Fruit fly (Drosophila melanogaster) whole organism, embryonic: Measurements from ENCODE around the gene CG10365.

Experiments
- Abd-B ChIP-seq: fragments of 200-800 bp; sonication (Bioruptor generic); optimal IDR thresholded peaks from 2 replicates; lab custom pipeline; 2018; ENCODE audit warnings: missing biosample characterization, mild to moderate bottlenecking, missing genetic modification characterization, moderate library complexity
- Asciz ChIP-seq: fragments of 200-800 bp; sonication (Bioruptor generic); optimal IDR thresholded peaks from 2 replicates; lab custom pipeline; 2017; ENCODE audit warnings: missing biosample characterization, mild to moderate bottlenecking, missing genetic modification characterization, missing genetic modification reagents
- Bdp1 ChIP-seq: fragments of 200-800 bp; sonication (Bioruptor generic); optimal IDR thresholded peaks from 3 replicates; lab custom pipeline; 2016; ENCODE audit warnings: missing biosample characterization, missing genetic modification characterization
- CG10321 ChIP-seq: fragments of 200-800 bp; sonication (Bioruptor generic); IDR thresholded peaks from 2 replicates; pipeline ENCODE4 v1.3.6; 2022; ENCODE audit warnings: missing biosample characterization, missing genetic modification characterization
- CG11247 ChIP-seq: fragments of 200-800 bp; sonication (Bioruptor generic); IDR thresholded peaks from 2 replicates; pipeline ENCODE4 v1.3.6; 2022; ENCODE audit warnings: missing biosample characterization, missing genetic modification characterization
- CG11398 ChIP-seq: fragments of 200-800 bp; sonication (Bioruptor generic); optimal IDR thresholded peaks from 2 replicates; lab custom pipeline; 2016; ENCODE audit warnings: missing biosample characterization, missing genetic modification characterization
- CG11695 ChIP-seq: fragments of 200-800 bp; sonication (Bioruptor generic); IDR thresholded peaks from 3 replicates; pipeline ENCODE4 v1.3.6; 2022; ENCODE audit warnings: missing biosample characterization, missing genetic modification characterization
- CG13123 ChIP-seq: fragments of 200-800 bp; sonication (Bioruptor generic); optimal IDR thresholded peaks from 2 replicates; lab custom pipeline; 2016; ENCODE audit warnings: missing biosample characterization, missing genetic modification characterization
- CG15073 ChIP-seq: fragments of 200-800 bp; sonication (Bioruptor generic); optimal IDR thresholded peaks from 2 replicates; lab custom pipeline; 2016; ENCODE audit warnings: missing biosample characterization, missing genetic modification characterization
- CG15479 ChIP-seq: fragments of 200-800 bp; sonication (Bioruptor generic); optimal IDR thresholded peaks from 3 replicates; lab custom pipeline; 2019; ENCODE audit warnings: missing biosample characterization, mild to moderate bottlenecking, missing genetic modification characterization, moderate library complexity
- CG1647 ChIP-seq: fragments of 200-800 bp; sonication (Bioruptor generic); optimal IDR thresholded peaks from 3 replicates; lab custom pipeline; 2016; ENCODE audit warnings: missing biosample characterization, missing genetic modification characterization
- CG17359 ChIP-seq: fragments of 200-800 bp; sonication (Bioruptor generic); optimal IDR thresholded peaks from 3 replicates; lab custom pipeline; 2018; ENCODE audit warnings: missing biosample characterization, mild to moderate bottlenecking, missing genetic modification characterization, moderate library complexity
- CG17385 ChIP-seq: fragments of 200-800 bp; sonication (Bioruptor generic); optimal IDR thresholded peaks from 3 replicates; lab custom pipeline; 2018; ENCODE audit warnings: missing biosample characterization, mild to moderate bottlenecking, missing genetic modification characterization
- CG17568 ChIP-seq: fragments of 200-800 bp; sonication (Bioruptor generic); optimal IDR thresholded peaks from 2 replicates; lab custom pipeline; 2018; ENCODE audit warnings: missing biosample characterization, mild to moderate bottlenecking, missing genetic modification characterization, moderate library complexity
- CG18619 ChIP-seq: fragments of 200-800 bp; sonication (Bioruptor generic); optimal IDR thresholded peaks from 3 replicates; lab custom pipeline; 2017; ENCODE audit warnings: missing biosample characterization, mild to moderate bottlenecking, missing genetic modification characterization
- CG31365 ChIP-seq: fragments of 200-800 bp; sonication (Bioruptor generic); optimal IDR thresholded peaks from 2 replicates; lab custom pipeline; 2018; ENCODE audit warnings: missing biosample characterization, mild to moderate bottlenecking, missing genetic modification characterization
- CG3407 ChIP-seq: fragments of 200-800 bp; sonication (Bioruptor generic); optimal IDR thresholded peaks from 2 replicates; lab custom pipeline; 2018; ENCODE audit warnings: missing biosample characterization, mild to moderate bottlenecking, missing genetic modification characterization
- CG3995 ChIP-seq: fragments of 200-800 bp; sonication (Bioruptor generic); optimal IDR thresholded peaks from 3 replicates; lab custom pipeline; 2016; ENCODE audit warnings: missing biosample characterization, missing genetic modification characterization
- CG4328 ChIP-seq: fragments of 200-800 bp; sonication (Bioruptor generic); optimal IDR thresholded peaks from 3 replicates; lab custom pipeline; 2017; ENCODE audit warnings: missing biosample characterization, missing genetic modification reagents, missing genetic modification characterization
- CG7786 ChIP-seq: fragments of 200-800 bp; sonication (Bioruptor generic); optimal IDR thresholded peaks from 2 replicates; lab custom pipeline; 2016; ENCODE audit warnings: missing biosample characterization, missing genetic modification characterization
- CG7928 ChIP-seq: fragments of 200-800 bp; sonication (Bioruptor generic); optimal IDR thresholded peaks from 2 replicates; lab custom pipeline; 2017; ENCODE audit warnings: missing biosample characterization, mild to moderate bottlenecking, missing genetic modification characterization
- CG7963 ChIP-seq: fragments of 200-800 bp; sonication (Bioruptor generic); IDR thresholded peaks from 3 replicates; pipeline ENCODE4 v1.3.6; 2022; ENCODE audit warnings: missing biosample characterization, missing genetic modification characterization; ENCODE audit not compliant: partially characterized antibody
- CG8089 ChIP-seq: fragments of 200-800 bp; sonication (Bioruptor generic); optimal IDR thresholded peaks from 3 replicates; lab custom pipeline; 2016; ENCODE audit warnings: missing biosample characterization, missing genetic modification characterization
- CG9876 ChIP-seq: fragments of 200-800 bp; sonication (Bioruptor generic); optimal IDR thresholded peaks from 2 replicates; lab custom pipeline; 2016; ENCODE audit warnings: missing biosample characterization, missing genetic modification characterization
- Fer1 ChIP-seq: fragments of 200-800 bp; sonication (Bioruptor generic); optimal IDR thresholded peaks from 2 replicates; lab custom pipeline; 2017; ENCODE audit warnings: missing biosample characterization, mild to moderate bottlenecking, missing genetic modification characterization
- Fer3 ChIP-seq: fragments of 200-800 bp; sonication (Bioruptor generic); optimal IDR thresholded peaks from 2 replicates; lab custom pipeline; 2018; ENCODE audit warnings: missing biosample characterization, mild to moderate bottlenecking, missing genetic modification characterization, moderate library complexity
- Gug ChIP-seq: fragments of 200-800 bp; sonication (Bioruptor generic); IDR thresholded peaks from 4 replicates; pipeline ENCODE4 v1.3.6; 2022; ENCODE audit warnings: missing biosample characterization, missing genetic modification characterization
- Hmx ChIP-seq: fragments of 200-800 bp; sonication (Bioruptor generic); optimal IDR thresholded peaks from 2 replicates; lab custom pipeline; 2016; ENCODE audit warnings: missing biosample characterization, missing genetic modification characterization
- Lhr ChIP-seq: fragments of 200-800 bp; sonication (Bioruptor generic); optimal IDR thresholded peaks from 3 replicates; lab custom pipeline; 2017; ENCODE audit warnings: mild to moderate bottlenecking, missing biosample characterization, missing genetic modification reagents, missing genetic modification characterization
- Oli ChIP-seq: fragments of 200-800 bp; sonication (Bioruptor generic); optimal IDR thresholded peaks from 2 replicates; lab custom pipeline; 2018; ENCODE audit warnings: missing biosample characterization, mild to moderate bottlenecking, missing genetic modification characterization, moderate library complexity
- Pdp1 ChIP-seq, 2 experiments: fragments of 200-800 bp; sonication (Bioruptor generic); optimal IDR thresholded peaks; 3 replicates each; lab custom pipeline; 2016; ENCODE audit warnings: missing biosample characterization in 2 of 2, missing genetic modification characterization in 2 of 2, mild to moderate bottlenecking in 1 of 2, moderate library complexity in 1 of 2
- aop ChIP-seq: fragments of 200-800 bp; sonication (Bioruptor generic); IDR thresholded peaks from 2 replicates; pipeline ENCODE4 v1.3.6; 2022; ENCODE audit warnings: missing biosample characterization, missing genetic modification characterization
- btn ChIP-seq: fragments of 200-800 bp; sonication (Bioruptor generic); optimal IDR thresholded peaks from 2 replicates; lab custom pipeline; 2016; ENCODE audit warnings: missing biosample characterization, missing genetic modification characterization
- caup ChIP-seq: fragments of 200-800 bp; sonication (Bioruptor generic); optimal IDR thresholded peaks from 3 replicates; lab custom pipeline; 2017; ENCODE audit warnings: missing biosample characterization, mild to moderate bottlenecking, missing genetic modification characterization, moderate library complexity; ENCODE audit not compliant: severe bottlenecking
- ci ChIP-seq: fragments of 200-800 bp; sonication (Bioruptor generic); IDR thresholded peaks from 3 replicates; pipeline ENCODE4 v1.3.6; 2022; ENCODE audit warnings: missing biosample characterization, missing genetic modification characterization
- dmrt11E ChIP-seq: fragments of 200-800 bp; sonication (Bioruptor generic); optimal IDR thresholded peaks from 3 replicates; lab custom pipeline; 2018; ENCODE audit warnings: missing biosample characterization, mild to moderate bottlenecking, missing genetic modification characterization, moderate library complexity
- fd64A ChIP-seq: fragments of 200-800 bp; sonication (Bioruptor generic); optimal IDR thresholded peaks from 3 replicates; lab custom pipeline; 2018; ENCODE audit warnings: missing biosample characterization, mild to moderate bottlenecking, missing genetic modification characterization
- gce ChIP-seq: fragments of 200-800 bp; sonication (Bioruptor generic); IDR thresholded peaks from 3 replicates; pipeline ENCODE4 v1.3.6; 2022; ENCODE audit warnings: missing biosample characterization, missing genetic modification characterization
- gcm ChIP-seq: fragments of 200-800 bp; sonication (Bioruptor generic); optimal IDR thresholded peaks from 2 replicates; lab custom pipeline; 2019; ENCODE audit warnings: missing biosample characterization, mild to moderate bottlenecking, missing genetic modification characterization, moderate library complexity
- gt ChIP-seq: fragments of 200-800 bp; sonication (Bioruptor generic); IDR thresholded peaks from 2 replicates; pipeline ENCODE4 v1.3.6; 2022; ENCODE audit warnings: missing biosample characterization, missing genetic modification characterization
- inv ChIP-seq: fragments of 200-800 bp; sonication (Bioruptor generic); IDR thresholded peaks from 2 replicates; pipeline ENCODE4 v1.3.6; 2022; ENCODE audit warnings: missing biosample characterization, missing genetic modification characterization; ENCODE audit not compliant: partially characterized antibody
- peb ChIP-seq: fragments of 200-800 bp; sonication (Bioruptor generic); IDR thresholded peaks from 2 replicates; pipeline ENCODE4 v1.3.6; 2022; ENCODE audit warnings: missing biosample characterization, missing genetic modification characterization
- phol ChIP-seq: fragments of 200-800 bp; sonication (Bioruptor generic); optimal IDR thresholded peaks from 3 replicates; lab custom pipeline; 2018; ENCODE audit warnings: missing biosample characterization, mild to moderate bottlenecking, missing genetic modification characterization, moderate library complexity
- pzg ChIP-seq: fragments of 200-800 bp; sonication (Bioruptor generic); optimal IDR thresholded peaks from 3 replicates; lab custom pipeline; 2018; ENCODE audit warnings: missing biosample characterization, mild to moderate bottlenecking, missing genetic modification characterization, moderate library complexity
- row ChIP-seq: fragments of 200-800 bp; sonication (Bioruptor generic); IDR thresholded peaks from 3 replicates; pipeline ENCODE4 v1.3.6; 2022; ENCODE audit warnings: missing biosample characterization, missing genetic modification characterization
- sd ChIP-seq: fragments of 200-800 bp; sonication (Bioruptor generic); optimal IDR thresholded peaks from 3 replicates; lab custom pipeline; 2018; ENCODE audit warnings: missing biosample characterization, mild to moderate bottlenecking, missing genetic modification characterization, moderate library complexity
- shn ChIP-seq: fragments of 200-800 bp; sonication (Bioruptor generic); optimal IDR thresholded peaks from 3 replicates; lab custom pipeline; 2016; ENCODE audit warnings: missing biosample characterization, missing genetic modification characterization
- vvl ChIP-seq: fragments of 200-800 bp; sonication (Bioruptor generic); IDR thresholded peaks from 2 replicates; pipeline ENCODE4 v1.3.6; 2022; ENCODE audit warnings: missing biosample characterization, missing genetic modification characterization
- wek ChIP-seq: fragments of 200-800 bp; sonication (Bioruptor generic); optimal IDR thresholded peaks from 3 replicates; lab custom pipeline; 2018; ENCODE audit warnings: missing biosample characterization, mild to moderate bottlenecking, missing genetic modification characterization, moderate library complexity

CG10365 gene

dm6 chr3R:23760219-23761018 lies 37.3 kb downstream of the CG10365 start, which contains the start of gene SdhD (continued):
- TF ChIP-seq Fer1 (GFP tag; lab: Kevin White, UChicago), result peak; percentile 46
- no peak for TF ChIP-seq Oli (tag; lab: Kevin White, UChicago)
- TF ChIP-seq caup, result no peak
- no peak for TF ChIP-seq gt (GFP tag; lab: Robert Waterston, UW)
- peak; percentile 27 for TF ChIP-seq wek
- peak; percentile 15 to 98 for TF ChIP-seq Pdp1 (GFP tag; optimal IDR thresholded peaks at IDR 0.05; lab: Kevin White, UChicago)
- TF ChIP-seq fd64A (GFP tag; lab: Kevin White, UChicago), result no peak
- TF ChIP-seq CG7928 (GFP tag; lab: Kevin White, UChicago), result no peak
- peak; percentile 40; the same call in 1 of the 2 replicates for TF ChIP-seq vvl (GFP tag; lab: Robert Waterston, UW)
- peak; percentile 31 for TF ChIP-seq CG3995 (GFP tag; lab: Kevin White, UChicago)
- no peak for TF ChIP-seq CG7786 (GFP tag; lab: Kevin White, UChicago)
- TF ChIP-seq CG1647 (GFP tag; lab: Kevin White, UChicago), result no peak
- TF ChIP-seq Gug, result no peak
- no peak for TF ChIP-seq phol
- no peak for TF ChIP-seq Hmx (GFP tag; lab: Kevin White, UChicago)
- TF ChIP-seq CG4328 (GFP tag; lab: Kevin White, UChicago), result no peak
- no peak for TF ChIP-seq Asciz (GFP tag; lab: Kevin White, UChicago)
- no peak for TF ChIP-seq Bdp1 (GFP tag; lab: Kevin White, UChicago)
- peak; percentile 58 for TF ChIP-seq pzg (GFP tag; lab: Kevin White, UChicago)
- TF ChIP-seq CG31365, result no peak
- no peak for TF ChIP-seq CG18619 (GFP tag; lab: Kevin White, UChicago)
- no peak for TF ChIP-seq Abd-B (GFP tag; lab: Kevin White, UChicago)
- no peak for TF ChIP-seq CG15479
- TF ChIP-seq gcm (GFP tag; lab: Kevin White, UChicago), result no peak
- peak; percentile 99 for TF ChIP-seq CG15073 (GFP tag; lab: Kevin White, UChicago)
- no peak for TF ChIP-seq inv (GFP tag; lab: Robert Waterston, UW)
- TF ChIP-seq btn (GFP tag; lab: Kevin White, UChicago), result no peak
- peak; percentile 17 for TF ChIP-seq CG17359 (tag; lab: Kevin White, UChicago)
- TF ChIP-seq CG8089 (GFP tag; lab: Kevin White, UChicago), result no peak
- peak; percentile 13 for TF ChIP-seq CG17385
- peak; percentile 21; the same call in 1 of the 3 replicates for TF ChIP-seq row (GFP tag; lab: Robert Waterston, UW)
- no peak for TF ChIP-seq aop
- no peak for TF ChIP-seq CG3407 (GFP tag; lab: Kevin White, UChicago)
- 0 out of 3 replicates have a peak, but pooled peaks have one; percentile 54 for TF ChIP-seq CG7963 (GFP tag; lab: Robert Waterston, UW)
- no peak for TF ChIP-seq peb (GFP tag; lab: Robert Waterston, UW)
- no peak for TF ChIP-seq CG10321 (GFP tag; lab: Robert Waterston, UW)
- no peak for TF ChIP-seq CG17568 (GFP tag; lab: Kevin White, UChicago)
- TF ChIP-seq shn (GFP tag; lab: Kevin White, UChicago), result peak; percentile 0
- no peak for TF ChIP-seq Fer3 (tag; lab: Kevin White, UChicago)
- no peak for TF ChIP-seq sd
- peak; percentile 50; the same call in 1 of the 3 replicates for TF ChIP-seq ci (GFP tag; lab: Robert Waterston, UW)
- no peak for TF ChIP-seq CG11695 (GFP tag; lab: Robert Waterston, UW)
- TF ChIP-seq CG11398 (GFP tag; lab: Kevin White, UChicago), result no peak
- no peak for TF ChIP-seq dmrt11E (tag; lab: Kevin White, UChicago)
- no peak for TF ChIP-seq CG13123
- no peak for TF ChIP-seq Lhr (GFP tag; lab: Kevin White, UChicago)
- TF ChIP-seq CG9876, result no peak
- TF ChIP-seq gce (GFP tag; lab: Robert Waterston, UW), result no peak
- no peak for TF ChIP-seq CG11247 (GFP tag; lab: Robert Waterston, UW)
